Worm (Caenorhabditis elegans) whole organism, young adult: ENCODE results near the gene C55A6.10.

Experiments used
- C06A6.2 ChIP-seq: fragments of 200-800 bp; sonication (Bioruptor generic); conservative IDR thresholded peaks from 2 replicates; pipeline ENCODE4 v1.3.6; 2022; ENCODE audit warnings: missing genetic modification characterization, missing compliant biosample characterization
- D2030.7 ChIP-seq: fragments of 200-800 bp; sonication (Bioruptor generic); IDR thresholded peaks from 2 replicates; pipeline ENCODE4 v1.3.6; 2022; ENCODE audit warnings: missing genetic modification reagents, missing genetic modification characterization, missing compliant biosample characterization
- F10E7.11 ChIP-seq: sonication (generic microtip); optimal IDR thresholded peaks from 2 replicates; lab custom pipeline; 2017; ENCODE audit warnings: mild to moderate bottlenecking, missing genetic modification characterization, moderate library complexity, missing compliant biosample characterization
- F23B12.7 ChIP-seq: sonication (generic microtip); optimal IDR thresholded peaks from 2 replicates; lab custom pipeline; 2017; ENCODE audit warnings: missing genetic modification characterization, mild to moderate bottlenecking, missing compliant biosample characterization, antibody characterized with exemption, moderate library complexity; ENCODE audit not compliant: insufficient read depth
- F37B4.10 ChIP-seq: fragments of 200-800 bp; sonication (Bioruptor generic); IDR thresholded peaks from 2 replicates; pipeline ENCODE4 v1.3.6; 2022; ENCODE audit warnings: missing genetic modification characterization, missing compliant biosample characterization
- T26A5.8 ChIP-seq: sonication (generic microtip); optimal IDR thresholded peaks from 2 replicates; lab custom pipeline; 2016; ENCODE audit warnings: missing genetic modification characterization, missing compliant biosample characterization
- Y53G8AR.9 ChIP-seq: fragments of 200-800 bp; sonication (Bioruptor generic); conservative IDR thresholded peaks from 2 replicates; pipeline ENCODE4 v1.3.6; 2022; ENCODE audit warnings: missing genetic modification reagents, missing genetic modification characterization, missing compliant biosample characterization
- Y95B8A.8 ChIP-seq: fragments of 200-800 bp; sonication (Bioruptor generic); IDR thresholded peaks from 2 replicates; pipeline ENCODE4 v1.3.6; 2022; ENCODE audit warnings: missing genetic modification reagents, missing genetic modification characterization, missing compliant biosample characterization
- ZK185.1 ChIP-seq: sonication (generic microtip); optimal IDR thresholded peaks from 2 replicates; lab custom pipeline; 2016; ENCODE audit warnings: mild to moderate bottlenecking, missing genetic modification characterization, missing compliant biosample characterization; ENCODE audit not compliant: poor library complexity, severe bottlenecking
- akir-1 ChIP-seq: fragments of 200-800 bp; sonication (Bioruptor generic); optimal IDR thresholded peaks from 2 replicates; lab custom pipeline; 2018; ENCODE audit warnings: mild to moderate bottlenecking, missing genetic modification characterization, moderate library complexity, missing compliant biosample characterization
- ama-1 ChIP-seq, 3 experiments: fragments of 150-350 bp in 1 of 3; sonication (generic microtip) in 2 of 3; optimal IDR thresholded peaks; 2 replicates each; lab custom pipeline; 2014 to 2018; ENCODE audit warnings: missing biosample characterization in 2 of 3, missing genetic modification characterization in 2 of 3, missing genetic modification reagents in 2 of 3
- bed-1 ChIP-seq: fragments of 200-800 bp; sonication (Bioruptor generic); IDR thresholded peaks from 2 replicates; pipeline ENCODE4 v1.3.6; 2022; ENCODE audit warnings: missing genetic modification reagents, missing genetic modification characterization, missing compliant biosample characterization
- cebp-1 ChIP-seq, 2 experiments: fragments of 200-800 bp in 1 of 2; sonication (Bioruptor generic) in 1 of 2; sonication (generic microtip) in 1 of 2; IDR thresholded peaks in 1 of 2; optimal IDR thresholded peaks in 1 of 2; 2 replicates each; pipeline versions ENCODE4 v1.3.6 to Lab custom; 2017 to 2022; ENCODE audit warnings: missing compliant biosample characterization in 2 of 2, missing genetic modification characterization in 2 of 2, mild to moderate bottlenecking in 1 of 2, missing genetic modification reagents in 1 of 2, moderate library complexity in 1 of 2
- ceh-91 ChIP-seq: fragments of 200-800 bp; sonication (Bioruptor generic); IDR thresholded peaks from 2 replicates; pipeline ENCODE4 v1.3.6; 2022; ENCODE audit warnings: missing genetic modification reagents, missing genetic modification characterization, missing compliant biosample characterization
- fkh-3 ChIP-seq: sonication (generic microtip); optimal IDR thresholded peaks from 2 replicates; lab custom pipeline; 2016; ENCODE audit warnings: mild to moderate bottlenecking, missing genetic modification characterization, missing compliant biosample characterization
- gei-17 ChIP-seq: fragments of 200-800 bp; sonication (Bioruptor generic); optimal IDR thresholded peaks from 2 replicates; lab custom pipeline; 2018; ENCODE audit warnings: mild to moderate bottlenecking, missing genetic modification characterization, missing compliant biosample characterization
- lin-26 ChIP-seq: fragments of 200-800 bp; sonication (Bioruptor generic); IDR thresholded peaks from 2 replicates; pipeline ENCODE4 v1.3.6; 2022; ENCODE audit warnings: missing genetic modification reagents, missing genetic modification characterization, missing compliant biosample characterization
- lin-40 ChIP-seq: sonication (generic microtip); optimal IDR thresholded peaks from 2 replicates; lab custom pipeline; 2016; ENCODE audit warnings: missing genetic modification characterization, mild to moderate bottlenecking, missing compliant biosample characterization, missing genotype, missing genetic modification reagents
- lin-54 ChIP-seq: fragments of 200-800 bp; sonication (Bioruptor generic); optimal IDR thresholded peaks from 2 replicates; lab custom pipeline; 2018; ENCODE audit warnings: mild to moderate bottlenecking, missing genetic modification characterization, missing compliant biosample characterization
- madf-3 ChIP-seq: fragments of 200-800 bp; sonication (Bioruptor generic); IDR thresholded peaks from 2 replicates; pipeline ENCODE4 v1.3.6; 2022; ENCODE audit warnings: missing genetic modification reagents, missing genetic modification characterization, missing compliant biosample characterization
- mcd-1 ChIP-seq: fragments of 200-800 bp; sonication (Bioruptor generic); IDR thresholded peaks from 2 replicates; pipeline ENCODE4 v1.3.6; 2022; ENCODE audit warnings: missing genetic modification reagents, missing genetic modification characterization, missing compliant biosample characterization
- mes-4 ChIP-seq: sonication (generic microtip); optimal IDR thresholded peaks from 2 replicates; lab custom pipeline; 2016; ENCODE audit warnings: missing genotype, missing genetic modification characterization, missing compliant biosample characterization
- mxl-1 ChIP-seq: sonication (generic microtip); optimal IDR thresholded peaks from 2 replicates; lab custom pipeline; 2016; ENCODE audit warnings: missing genetic modification characterization, missing compliant biosample characterization
- nfya-2 ChIP-seq: fragments of 200-800 bp; sonication (Bioruptor generic); IDR thresholded peaks from 2 replicates; pipeline ENCODE4 v1.3.6; 2022; ENCODE audit warnings: missing genetic modification reagents, missing genetic modification characterization, missing compliant biosample characterization
- nhr-179 ChIP-seq: sonication (generic microtip); optimal IDR thresholded peaks from 2 replicates; lab custom pipeline; 2016; ENCODE audit warnings: mild to moderate bottlenecking, missing genetic modification characterization, missing compliant biosample characterization
- pha-4 ChIP-seq: fragments of 150-350 bp; sonication (generic microtip); optimal IDR thresholded peaks from 2 replicates; lab custom pipeline; 2014; ENCODE audit warnings: missing biosample characterization, missing genetic modification reagents, missing genetic modification characterization
- rec-8 ChIP-seq, 2 experiments: sonication (generic microtip); optimal IDR thresholded peaks; 2 replicates each; lab custom pipeline; 2016; ENCODE audit warnings: mild to moderate bottlenecking in 2 of 2, missing genetic modification characterization in 2 of 2, missing genetic modification reagents in 2 of 2, missing genotype in 2 of 2, missing biosample characterization in 1 of 2, missing compliant biosample characterization in 1 of 2, moderate library complexity in 1 of 2
- repo-1 ChIP-seq: sonication (generic microtip); optimal IDR thresholded peaks from 2 replicates; lab custom pipeline; 2017; ENCODE audit warnings: mild to moderate bottlenecking, missing genetic modification characterization, missing compliant biosample characterization
- sea-2 ChIP-seq: fragments of 200-800 bp; sonication (Bioruptor generic); IDR thresholded peaks from 2 replicates; pipeline ENCODE4 v1.3.6; 2022; ENCODE audit warnings: missing genetic modification characterization, missing compliant biosample characterization
- snpc-1.1 ChIP-seq: sonication (generic microtip); optimal IDR thresholded peaks from 2 replicates; lab custom pipeline; 2017; ENCODE audit warnings: missing genetic modification characterization, mild to moderate bottlenecking, missing compliant biosample characterization, antibody characterized with exemption, moderate library complexity, missing genotype, missing genetic modification reagents; ENCODE audit not compliant: insufficient read depth
- snpc-4 ChIP-seq, 5 experiments: fragments of 150-350 bp in 1 of 5; sonication (generic microtip) in 4 of 5; optimal IDR thresholded peaks; 2 replicates each; lab custom pipeline; 2014 to 2018; ENCODE audit warnings: missing genetic modification characterization in 5 of 5, missing biosample characterization in 3 of 5, antibody characterized with exemption in 2 of 5, mild to moderate bottlenecking in 2 of 5, missing compliant biosample characterization in 2 of 5, missing genotype in 2 of 5, moderate library complexity in 2 of 5, missing genetic modification reagents in 1 of 5
- zim-3 ChIP-seq: sonication (generic microtip); optimal IDR thresholded peaks from 2 replicates; lab custom pipeline; 2017; ENCODE audit warnings: mild to moderate bottlenecking, missing genetic modification characterization, moderate library complexity, missing compliant biosample characterization
- ztf-22 ChIP-seq: fragments of 200-800 bp; sonication (Bioruptor generic); optimal IDR thresholded peaks from 2 replicates; lab custom pipeline; 2018; ENCODE audit warnings: mild to moderate bottlenecking, missing genetic modification characterization, moderate library complexity, missing compliant biosample characterization
- ztf-26 ChIP-seq: sonication (generic microtip); optimal IDR thresholded peaks from 2 replicates; lab custom pipeline; 2017; ENCODE audit warnings: missing genetic modification characterization, missing compliant biosample characterization
- ztf-3 ChIP-seq: fragments of 200-800 bp; sonication (Bioruptor generic); optimal IDR thresholded peaks from 2 replicates; lab custom pipeline; 2018; ENCODE audit warnings: mild to moderate bottlenecking, missing genetic modification characterization, missing compliant biosample characterization

Gene C55A6.10

DNA sequence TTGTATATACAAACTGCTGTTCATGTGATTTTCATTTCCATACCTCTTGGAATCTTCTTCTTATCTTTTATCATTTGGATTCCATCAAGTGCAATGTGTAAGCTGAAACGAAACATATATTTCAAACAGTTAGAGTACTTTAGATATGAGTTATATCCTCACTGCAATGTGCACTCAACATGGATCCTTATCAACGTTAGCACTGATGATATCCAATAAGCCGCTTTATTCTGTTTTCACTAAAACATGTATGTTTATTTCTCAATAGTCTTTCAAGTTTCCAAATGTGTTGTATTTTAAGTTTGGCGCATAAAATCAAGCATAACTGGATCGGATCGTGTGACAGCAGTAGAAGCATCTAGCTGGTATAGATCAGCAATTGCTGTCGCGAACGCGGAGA is 18.5 kb upstream of the C55A6.10 start, which contains the start of gene T11F9.10:
Gene T11F9.10 (plus strand): TSS at position 301 of the 400 bp plus-strand sequence.
- TF ChIP-seq T26A5.8 (tag; lab: Kevin White, UChicago) (no peak), D2030.7 (GFP tag; lab: Robert Waterston, UW) (no peak), F23B12.7 (tag; lab: Kevin White, UChicago) (no peak), lin-26 (GFP tag; lab: Robert Waterston, UW) (no peak)
- TF ChIP-seq, all 124 proteins: peak for 0

DNA sequence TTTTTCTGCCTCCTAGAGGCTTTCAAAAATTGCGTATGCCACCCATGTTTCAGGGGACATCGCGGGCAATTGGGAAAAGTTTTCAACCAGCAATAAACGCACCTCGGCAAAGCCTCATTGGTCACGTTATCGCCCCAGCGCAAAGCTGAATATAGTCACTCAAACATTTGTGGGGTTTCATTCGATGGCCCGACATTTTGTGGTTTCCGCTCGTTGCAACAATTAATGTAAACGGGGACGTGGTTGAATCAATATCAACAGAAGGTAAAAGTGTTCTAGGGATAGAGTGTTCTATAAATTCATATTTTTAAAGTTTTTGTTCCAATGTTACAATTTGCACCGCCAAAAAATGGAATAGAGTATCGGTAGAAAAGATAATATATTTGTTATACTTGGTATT is 16.9 kb upstream of the C55A6.10 start:
- TF ChIP-seq snpc-1.1 (tag; lab: Kevin White, UChicago) (peak; percentile 66), F23B12.7 (tag; lab: Kevin White, UChicago) (no peak), ceh-91 (GFP tag; lab: Robert Waterston, UW) (no peak), snpc-4 (GFP tag; optimal IDR thresholded peaks at IDR 0.05; lab: Kevin White, UChicago) (no peak), snpc-4 (tag; optimal IDR thresholded peaks at IDR 0.05; lab: Kevin White, UChicago) (peak in 3 of 4 experiments; percentile 2 to 83 (median 70)), bed-1 (GFP tag; lab: Robert Waterston, UW) (no peak)

DNA sequence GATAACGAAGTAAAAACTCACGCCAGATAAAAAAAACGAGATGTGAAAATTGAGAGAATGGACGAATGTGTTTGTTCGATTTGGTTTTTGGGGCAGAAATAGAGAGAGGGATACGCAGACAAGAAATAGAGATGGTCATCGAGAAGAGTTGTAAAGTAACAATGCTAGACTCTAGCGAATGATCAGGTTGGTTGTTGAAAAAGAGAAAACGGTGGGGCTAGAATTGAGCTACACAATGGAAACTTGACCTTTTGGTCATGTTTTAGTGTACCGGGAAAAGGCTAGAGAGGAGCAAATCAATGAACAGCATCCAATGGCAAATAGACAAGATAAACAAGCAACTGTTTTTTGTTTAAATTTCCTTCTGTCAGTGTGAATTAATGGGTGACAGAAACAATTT is 14.8 kb upstream of the C55A6.10 start, which contains the start of gene dhs-19:
Gene dhs-19 (minus strand): TSS at position 101 of the 400 bp plus-strand sequence.
- no peak for TF ChIP-seq ztf-3 (GFP tag; lab: Kevin White, UChicago)
- no peak for TF ChIP-seq sea-2 (GFP tag; lab: Robert Waterston, UW)
- no peak for TF ChIP-seq nhr-179 (tag; lab: Kevin White, UChicago)
- TF ChIP-seq cebp-1 (GFP tag; IDR thresholded peaks at IDR 0.05; lab: Robert Waterston, UW), result no peak
- TF ChIP-seq cebp-1 (tag; optimal IDR thresholded peaks at IDR 0.05; lab: Kevin White, UChicago), result no peak
- TF ChIP-seq mes-4 (tag; lab: Kevin White, UChicago), result no peak
- no peak for TF ChIP-seq zim-3 (tag; lab: Kevin White, UChicago)
- TF ChIP-seq nfya-2, result no peak
- TF ChIP-seq snpc-4 (GFP tag; optimal IDR thresholded peaks at IDR 0.05; lab: Kevin White, UChicago), result no peak
- no peak for TF ChIP-seq snpc-4 (tag; optimal IDR thresholded peaks at IDR 0.05; lab: Kevin White, UChicago)
- TF ChIP-seq Y53G8AR.9 (GFP tag; lab: Robert Waterston, UW), result no peak
- no peak for TF ChIP-seq lin-54 (GFP tag; lab: Kevin White, UChicago)
- no peak for TF ChIP-seq fkh-3 (tag; lab: Kevin White, UChicago)
- no peak for TF ChIP-seq mcd-1 (GFP tag; lab: Robert Waterston, UW)
- TF ChIP-seq, all 124 proteins: peak for 0

DNA sequence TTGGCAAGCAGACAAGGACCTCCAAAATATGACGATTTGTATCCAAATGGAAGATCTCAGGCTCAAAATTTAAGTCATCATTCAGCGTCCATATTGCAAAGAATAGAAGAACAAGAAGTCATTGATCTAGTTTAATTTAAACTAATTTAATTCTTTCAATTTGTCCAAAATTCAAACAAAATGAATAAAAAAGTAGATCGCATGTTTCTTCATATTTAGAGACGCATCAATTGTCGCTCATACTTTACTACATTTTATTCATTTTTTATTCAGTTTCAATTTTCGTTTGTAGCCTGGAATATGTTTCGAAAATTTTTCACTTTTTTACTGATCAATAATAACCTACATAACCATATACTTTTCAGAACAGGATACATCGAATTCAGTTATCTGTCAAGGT is 12.7 kb upstream of the C55A6.10 start, which contains the start of gene T11F9.21:
Gene T11F9.21 (plus strand): TSS at position 301 of the 400 bp plus-strand sequence.
- TF ChIP-seq F23B12.7 (tag; lab: Kevin White, UChicago), result no peak
- no peak for TF ChIP-seq repo-1 (tag; lab: Kevin White, UChicago)
- TF ChIP-seq mxl-1 (tag; lab: Kevin White, UChicago), result no peak
- no peak for TF ChIP-seq C06A6.2 (GFP tag; lab: Robert Waterston, UW)
- TF ChIP-seq ZK185.1 (tag; lab: Kevin White, UChicago), result no peak
- no peak for TF ChIP-seq rec-8 (tag; optimal IDR thresholded peaks at IDR 0.05; lab: Kevin White, UChicago)

ce11 chrV:11496283-11496682 is 8.9 kb upstream of the C55A6.10 start, which contains the start of gene htrl-1:
TSS of gene htrl-1 (minus strand) at chrV:11496383.
- TF ChIP-seq ama-1 (optimal IDR thresholded peaks at IDR 0.05; lab: Kevin White, UChicago) (no peak), ama-1 (GFP tag; optimal IDR thresholded peaks at IDR 0.05; lab: Kevin White, UChicago) (no peak), madf-3 (GFP tag; lab: Robert Waterston, UW) (no peak), sea-2 (GFP tag; lab: Robert Waterston, UW) (no peak), F10E7.11 (tag; lab: Kevin White, UChicago) (no peak), pha-4 (tag; lab: Kevin White, UChicago) (no peak), nhr-179 (tag; lab: Kevin White, UChicago) (no peak), gei-17 (GFP tag; lab: Kevin White, UChicago) (no peak), ztf-26 (tag; lab: Kevin White, UChicago) (no peak), lin-40 (tag; lab: Kevin White, UChicago) (no peak), F37B4.10 (GFP tag; lab: Robert Waterston, UW) (no peak), akir-1 (no peak), Y95B8A.8 (GFP tag; lab: Robert Waterston, UW) (no peak), ztf-22 (GFP tag; lab: Kevin White, UChicago) (no peak), fkh-3 (tag; lab: Kevin White, UChicago) (no peak)
